Fruit fly (Drosophila melanogaster): ENCODE measurements around the gene gny.

dm6 chr2L:10396877-10397587, 17.1 kb downstream of the gny start:
- TF ChIP-seq Myc (optimal IDR thresholded peaks at IDR 0.05) (no peak), Abd-B (GFP tag; optimal IDR thresholded peaks at IDR 0.05) (no peak), Hr78 (GFP tag; optimal IDR thresholded peaks at IDR 0.05) (no peak), br (GFP tag; optimal IDR thresholded peaks at IDR 0.05) (no peak), h (GFP tag; optimal IDR thresholded peaks at IDR 0.05) (no peak), pan (optimal IDR thresholded peaks at IDR 0.05) (no peak), fru (GFP tag; optimal IDR thresholded peaks at IDR 0.05) (no peak), CrebA (GFP tag; optimal IDR thresholded peaks at IDR 0.05; ENCODE audit: borderline replicate concordance) (no peak), Sp1 (GFP tag; optimal IDR thresholded peaks at IDR 0.05) (no peak), psq (GFP tag; optimal IDR thresholded peaks at IDR 0.05) (no peak), HLH106 (tag; optimal IDR thresholded peaks at IDR 0.05) (no peak)

All from whole organism, wandering third instar larva.